Worm (Caenorhabditis elegans) whole organism, L4 larva: ENCODE results near the gene fbxa-74.
A peak's percentile ranks its signal among the peaks of the same experiment; 100 is the strongest.

Experiments
- D1046.2 ChIP-seq: fragments of 200-800 bp; sonication (Bioruptor generic); IDR thresholded peaks from 2 replicates; pipeline ENCODE4 v1.3.6; 2022; ENCODE audit warnings: missing genetic modification characterization, missing compliant biosample characterization
- F49E8.2 ChIP-seq: sonication (generic microtip); optimal IDR thresholded peaks from 2 replicates; lab custom pipeline; 2016; ENCODE audit warnings: missing compliant biosample characterization, mild to moderate bottlenecking, missing genetic modification characterization, borderline replicate concordance
- R02D3.7 ChIP-seq: fragments of 150-350 bp; sonication (generic microtip); optimal IDR thresholded peaks from 3 replicates; lab custom pipeline; 2014; ENCODE audit warnings: missing biosample characterization, missing genetic modification characterization
- T20F7.1 ChIP-seq: fragments of 200-800 bp; sonication (Bioruptor generic); optimal IDR thresholded peaks from 2 replicates; lab custom pipeline; 2018; ENCODE audit warnings: mild to moderate bottlenecking, missing genetic modification characterization, missing compliant biosample characterization
- T26A8.4 ChIP-seq: fragments of 200-800 bp; sonication (Bioruptor generic); IDR thresholded peaks from 2 replicates; pipeline ENCODE4 v1.3.6; 2022; ENCODE audit warnings: missing genetic modification characterization, missing compliant biosample characterization
- Y105C5A.15 ChIP-seq: fragments of 200-800 bp; sonication (Bioruptor generic); IDR thresholded peaks from 2 replicates; pipeline ENCODE4 v1.3.6; 2022; ENCODE audit warnings: missing genetic modification characterization, missing compliant biosample characterization
- Y48G9A.11 ChIP-seq: fragments of 200-800 bp; sonication (Bioruptor generic); IDR thresholded peaks from 2 replicates; pipeline ENCODE4 v1.3.6; 2022; ENCODE audit warnings: missing genetic modification reagents, missing genetic modification characterization, missing compliant biosample characterization
- Y75B8A.6 ChIP-seq: fragments of 200-800 bp; sonication (Bioruptor generic); IDR thresholded peaks from 2 replicates; pipeline ENCODE4 v1.3.6; 2022; ENCODE audit warnings: missing genetic modification reagents, missing genetic modification characterization, missing compliant biosample characterization
- ZK337.2 ChIP-seq: fragments of 200-800 bp; sonication (Bioruptor generic); IDR thresholded peaks from 2 replicates; pipeline ENCODE4 v1.3.6; 2022; ENCODE audit warnings: missing genetic modification reagents, missing genetic modification characterization, missing compliant biosample characterization
- aha-1 ChIP-seq: fragments of 150-350 bp; peaks from one replicate; lab custom pipeline; 2014; ENCODE audit warnings: missing biosample characterization, missing genetic modification characterization
- ama-1 ChIP-seq: fragments of 150-350 bp; optimal IDR thresholded peaks from 2 replicates; lab custom pipeline; 2014; ENCODE audit warnings: inconsistent platforms, mixed read lengths
- attf-4 ChIP-seq: sonication (generic microtip); optimal IDR thresholded peaks from 3 replicates; lab custom pipeline; 2017; ENCODE audit warnings: missing biosample characterization, missing genetic modification characterization
- ceh-28 ChIP-seq: fragments of 150-350 bp; optimal IDR thresholded peaks from 2 replicates; lab custom pipeline; 2014; ENCODE audit warnings: missing biosample characterization, missing genetic modification reagents, missing genetic modification characterization
- ceh-32 ChIP-seq: sonication (generic microtip); optimal IDR thresholded peaks from 2 replicates; lab custom pipeline; 2016; ENCODE audit warnings: mild to moderate bottlenecking, missing genetic modification characterization, missing compliant biosample characterization; ENCODE audit not compliant: poor library complexity
- ceh-62 ChIP-seq: sonication (generic microtip); optimal IDR thresholded peaks from 2 replicates; lab custom pipeline; 2017; ENCODE audit warnings: missing biosample characterization, missing genetic modification characterization
- cey-2 ChIP-seq: sonication (generic microtip); optimal IDR thresholded peaks from 3 replicates; lab custom pipeline; 2017; ENCODE audit warnings: missing genetic modification characterization, mild to moderate bottlenecking, missing compliant biosample characterization, antibody characterized with exemption, borderline replicate concordance; ENCODE audit not compliant: insufficient read depth
- dmd-6 ChIP-seq: fragments of 200-800 bp; sonication (Bioruptor generic); IDR thresholded peaks from 2 replicates; pipeline ENCODE4 v1.3.6; 2022; ENCODE audit warnings: missing genetic modification reagents, missing genetic modification characterization, missing compliant biosample characterization
- dmd-9 ChIP-seq: fragments of 200-800 bp; sonication (Bioruptor generic); IDR thresholded peaks from 2 replicates; pipeline ENCODE4 v1.3.6; 2022; ENCODE audit warnings: missing genetic modification reagents, missing genetic modification characterization, missing compliant biosample characterization
- duxl-1 ChIP-seq: sonication (generic microtip); optimal IDR thresholded peaks from 2 replicates; lab custom pipeline; 2016; ENCODE audit warnings: mild to moderate bottlenecking, missing genetic modification characterization, moderate library complexity, missing compliant biosample characterization; ENCODE audit not compliant: poor library complexity
- dve-1 ChIP-seq: sonication (generic microtip); optimal IDR thresholded peaks from 2 replicates; lab custom pipeline; 2017; ENCODE audit warnings: antibody characterized with exemption, mild to moderate bottlenecking, missing genetic modification characterization, missing compliant biosample characterization; ENCODE audit not compliant: insufficient read depth
- egl-27 ChIP-seq: sonication (generic microtip); optimal IDR thresholded peaks from 3 replicates; lab custom pipeline; 2017; ENCODE audit warnings: missing biosample characterization, missing genetic modification reagents, missing genetic modification characterization
- fos-1 ChIP-seq: fragments of 150-350 bp; optimal IDR thresholded peaks from 2 replicates; lab custom pipeline; 2014; ENCODE audit warnings: missing biosample characterization, missing genetic modification characterization
- hif-1 ChIP-seq, 2 experiments: sonication (generic microtip); optimal IDR thresholded peaks; 2 replicates each; lab custom pipeline; 2016 to 2017; ENCODE audit warnings: missing compliant biosample characterization in 2 of 2, missing genetic modification characterization in 2 of 2, missing genetic modification reagents in 2 of 2, missing genotype in 2 of 2, mild to moderate bottlenecking in 1 of 2
- hmg-1.1 ChIP-seq: fragments of 200-800 bp; sonication (Bioruptor generic); IDR thresholded peaks from 2 replicates; pipeline ENCODE4 v1.3.6; 2022; ENCODE audit warnings: missing genetic modification reagents, missing genetic modification characterization, missing compliant biosample characterization
- lim-7 ChIP-seq: fragments of 200-800 bp; sonication (Bioruptor generic); IDR thresholded peaks from 2 replicates; pipeline ENCODE4 v1.3.6; 2022; ENCODE audit warnings: missing genetic modification characterization, missing compliant biosample characterization
- lin-1 ChIP-seq: fragments of 200-800 bp; sonication (Bioruptor generic); IDR thresholded peaks from 2 replicates; pipeline ENCODE4 v1.3.6; 2022; ENCODE audit warnings: missing genetic modification reagents, missing genetic modification characterization, missing compliant biosample characterization
- lin-13 ChIP-seq: fragments of 150-350 bp; optimal IDR thresholded peaks from 2 replicates; lab custom pipeline; 2014; ENCODE audit warnings: missing biosample characterization, missing genetic modification reagents, missing genetic modification characterization
- lin-15B ChIP-seq: fragments of 150-350 bp; sonication (generic microtip); optimal IDR thresholded peaks from 3 replicates; lab custom pipeline; 2014; ENCODE audit warnings: missing biosample characterization, missing genetic modification characterization
- lin-39 ChIP-seq: fragments of 150-350 bp; optimal IDR thresholded peaks from 2 replicates; lab custom pipeline; 2014; ENCODE audit warnings: missing biosample characterization, missing genetic modification reagents, missing genetic modification characterization
- mdl-1 ChIP-seq, 2 experiments: fragments of 150-350 bp in 1 of 2; sonication (generic microtip) in 1 of 2; optimal IDR thresholded peaks; 2 replicates each; lab custom pipeline; 2014 to 2017; ENCODE audit warnings: missing biosample characterization in 2 of 2, missing genetic modification characterization in 2 of 2
- mxl-3 ChIP-seq: fragments of 200-800 bp; sonication (Bioruptor generic); optimal IDR thresholded peaks from 2 replicates; lab custom pipeline; 2018; ENCODE audit warnings: mild to moderate bottlenecking, missing genetic modification characterization, missing compliant biosample characterization
- nhr-102 ChIP-seq: sonication (generic microtip); optimal IDR thresholded peaks from 2 replicates; lab custom pipeline; 2016; ENCODE audit warnings: mild to moderate bottlenecking, missing genetic modification characterization, moderate library complexity, missing compliant biosample characterization
- nhr-237 ChIP-seq: sonication (generic microtip); optimal IDR thresholded peaks from 2 replicates; lab custom pipeline; 2017; ENCODE audit warnings: missing biosample characterization, missing genetic modification characterization
- nhr-25 ChIP-seq: sonication (generic microtip); optimal IDR thresholded peaks from 2 replicates; lab custom pipeline; 2017; ENCODE audit warnings: missing genetic modification characterization, mild to moderate bottlenecking, missing compliant biosample characterization, antibody characterized with exemption, moderate library complexity, borderline replicate concordance; ENCODE audit not compliant: insufficient read depth
- nhr-41 ChIP-seq: fragments of 200-800 bp; sonication (Bioruptor generic); IDR thresholded peaks from 2 replicates; pipeline ENCODE4 v1.3.6; 2022; ENCODE audit warnings: missing genetic modification reagents, missing genetic modification characterization, missing compliant biosample characterization
- nhr-42 ChIP-seq: fragments of 200-800 bp; sonication (Bioruptor generic); IDR thresholded peaks from 2 replicates; pipeline ENCODE4 v1.3.6; 2022; ENCODE audit warnings: missing genetic modification characterization, missing compliant biosample characterization
- nhr-77 ChIP-seq: fragments of 150-350 bp; optimal IDR thresholded peaks from 2 replicates; lab custom pipeline; 2014; ENCODE audit warnings: missing biosample characterization, missing genetic modification characterization
- sdz-12 ChIP-seq: fragments of 200-800 bp; sonication (Bioruptor generic); optimal IDR thresholded peaks from 2 replicates; lab custom pipeline; 2018; ENCODE audit warnings: mild to moderate bottlenecking, missing genetic modification characterization, missing compliant biosample characterization
- tag-97 ChIP-seq: fragments of 200-800 bp; sonication (Bioruptor generic); IDR thresholded peaks from 2 replicates; pipeline ENCODE4 v1.3.6; 2022; ENCODE audit warnings: missing genetic modification characterization, missing compliant biosample characterization
- vab-7 ChIP-seq: fragments of 200-800 bp; sonication (Bioruptor generic); IDR thresholded peaks from 2 replicates; pipeline ENCODE4 v1.3.6; 2022; ENCODE audit warnings: missing genetic modification reagents, missing genetic modification characterization, missing compliant biosample characterization
- zag-1 ChIP-seq: fragments of 150-350 bp; optimal IDR thresholded peaks from 2 replicates; lab custom pipeline; 2014; ENCODE audit warnings: missing biosample characterization, missing genetic modification characterization
- zfp-2 ChIP-seq: sonication (generic microtip); optimal IDR thresholded peaks from 2 replicates; lab custom pipeline; 2016; ENCODE audit warnings: mild to moderate bottlenecking, missing genetic modification characterization, missing compliant biosample characterization
- zfp-3 ChIP-seq: fragments of 200-800 bp; sonication (Bioruptor generic); conservative IDR thresholded peaks from 2 replicates; pipeline ENCODE4 v1.3.6; 2022; ENCODE audit warnings: missing genetic modification reagents, missing genetic modification characterization, missing compliant biosample characterization
- zip-11 ChIP-seq: fragments of 200-800 bp; sonication (Bioruptor generic); IDR thresholded peaks from 2 replicates; pipeline ENCODE4 v1.3.6; 2022; ENCODE audit warnings: missing genetic modification characterization, missing compliant biosample characterization

fbxa-74 gene

ce11 chrIII:1702337-1702736 lies 3.6 kb upstream of the fbxa-74 start, which contains the start of gene spex-3:
TSS of gene spex-3 (minus strand) at chrIII:1702437.
- TF ChIP-seq ama-1 (lab: Kevin White, UChicago) (no peak), Y48G9A.11 (GFP tag; lab: Robert Waterston, UW) (no peak), nhr-25 (no peak), R02D3.7 (no peak)
- TF ChIP-seq, all 104 proteins: peak for 0

ce11 chrIII:1695006-1695405 lies 3.8 kb downstream of the fbxa-74 start, which contains the start of gene srd-64:
TSS of gene srd-64 (minus strand) at chrIII:1695106.
- TF ChIP-seq tag-97 (no peak), nhr-102 (tag; lab: Kevin White, UChicago) (no peak), zip-11 (GFP tag; lab: Robert Waterston, UW) (no peak), F49E8.2 (tag; lab: Kevin White, UChicago) (no peak), cey-2 (no peak), sdz-12 (GFP tag; lab: Kevin White, UChicago) (no peak)

ce11 chrIII:1689927-1690326 lies 8.9 kb downstream of the fbxa-74 start, which contains the start of gene Y22D7AR.14:
TSS of gene Y22D7AR.14 (minus strand) at chrIII:1690027.
- TF ChIP-seq zfp-3 (GFP tag; lab: Robert Waterston, UW) (no peak), attf-4 (tag; lab: Kevin White, UChicago) (no peak), nhr-42 (GFP tag; lab: Robert Waterston, UW) (no peak), sdz-12 (GFP tag; lab: Kevin White, UChicago) (no peak), dve-1 (no peak), nhr-237 (tag; lab: Kevin White, UChicago) (no peak), lin-1 (GFP tag; lab: Robert Waterston, UW) (no peak), egl-27 (tag; lab: Kevin White, UChicago) (no peak), lin-13 (no peak), hif-1 (tag; optimal IDR thresholded peaks at IDR 0.05; lab: Kevin White, UChicago) (no peak), nhr-41 (no peak)

- TF ChIP-seq ZK337.2 (GFP tag; lab: Robert Waterston, UW) (no peak), duxl-1 (no peak), sdz-12 (GFP tag; lab: Kevin White, UChicago) (no peak), T20F7.1 (no peak), lin-15B (tag; lab: Kevin White, UChicago) (no peak), Y105C5A.15 (GFP tag; lab: Robert Waterston, UW) (no peak)
These were observed 10.8 kb downstream of the fbxa-74 start, which contains the start of gene Y22D7AR.7 for ce11 chrIII:1687999-1688398. TSS of gene Y22D7AR.7 (minus strand) at chrIII:1688099.

- no peak for TF ChIP-seq lin-1 (GFP tag; lab: Robert Waterston, UW)
- TF ChIP-seq dmd-9 (GFP tag; lab: Robert Waterston, UW) = no peak
- TF ChIP-seq mdl-1 (tag; optimal IDR thresholded peaks at IDR 0.05; lab: Kevin White, UChicago) = peak; percentile 61 to 86
- TF ChIP-seq lim-7 = no peak
- no peak for TF ChIP-seq T20F7.1
- TF ChIP-seq ceh-32 = no peak
- no peak for TF ChIP-seq zip-11 (GFP tag; lab: Robert Waterston, UW)
- TF ChIP-seq nhr-41 = no peak
- no peak for TF ChIP-seq vab-7
- peak; percentile 49; the same call in 1 of the 2 replicates for TF ChIP-seq dmd-6 (GFP tag; lab: Robert Waterston, UW)
- TF ChIP-seq ceh-62 (tag; lab: Kevin White, UChicago) = no peak
- no peak for TF ChIP-seq lin-39
- no peak for TF ChIP-seq D1046.2 (GFP tag; lab: Robert Waterston, UW)
- no peak for TF ChIP-seq zag-1 (tag; lab: Kevin White, UChicago)
- no peak for TF ChIP-seq fos-1 (tag; lab: Kevin White, UChicago)
- TF ChIP-seq aha-1 (tag; lab: Kevin White, UChicago) = peak; percentile 5
- TF ChIP-seq zfp-2 (tag; lab: Kevin White, UChicago) = no peak
- TF ChIP-seq mxl-3 (GFP tag; lab: Kevin White, UChicago) = peak; percentile 95
- TF ChIP-seq Y75B8A.6 (GFP tag; lab: Robert Waterston, UW) = no peak
- no peak for TF ChIP-seq T26A8.4
- TF ChIP-seq hmg-1.1 (GFP tag; lab: Robert Waterston, UW) = no peak
- no peak for TF ChIP-seq ceh-28 (tag; lab: Kevin White, UChicago)
- no peak for TF ChIP-seq zfp-3 (GFP tag; lab: Robert Waterston, UW)
- no peak for TF ChIP-seq ama-1 (lab: Kevin White, UChicago)
- TF ChIP-seq nhr-77 (tag; lab: Kevin White, UChicago) = no peak
These were observed 16.5 kb downstream of the fbxa-74 start for ce11 chrIII:1682262-1682661.
